Worm (Caenorhabditis elegans) whole organism, midembryonic: ENCODE results near the gene F10D7.3.

Experiments
- klf-2 ChIP-seq: fragments of 200-800 bp; sonication (Bioruptor generic); conservative IDR thresholded peaks from 2 replicates; pipeline ENCODE4 v1.3.6; 2022; ENCODE audit warnings: missing genetic modification reagents, missing genetic modification characterization, missing compliant biosample characterization
- ref-1 ChIP-seq: fragments of 200-800 bp; sonication (Bioruptor generic); conservative IDR thresholded peaks from 2 replicates; pipeline ENCODE4 v1.3.6; 2022; ENCODE audit warnings: missing genetic modification reagents, missing genetic modification characterization, missing compliant biosample characterization
- ztf-23 ChIP-seq: fragments of 200-800 bp; sonication (Bioruptor generic); IDR thresholded peaks from 2 replicates; pipeline ENCODE4 v1.3.6; 2022; ENCODE audit warnings: missing genetic modification reagents, missing genetic modification characterization, missing compliant biosample characterization

ce11 chrX:17355462-17355861 is 19.0 kb downstream of the F10D7.3 start:
- no peak for TF ChIP-seq klf-2 (GFP tag; lab: Robert Waterston, UW)
- no peak for TF ChIP-seq ztf-23 (GFP tag; lab: Robert Waterston, UW)
- TF ChIP-seq ref-1 (GFP tag; lab: Robert Waterston, UW) = no peak
